Fruit fly (Drosophila melanogaster): Measurements from ENCODE around the gene Faf2.

DNA sequence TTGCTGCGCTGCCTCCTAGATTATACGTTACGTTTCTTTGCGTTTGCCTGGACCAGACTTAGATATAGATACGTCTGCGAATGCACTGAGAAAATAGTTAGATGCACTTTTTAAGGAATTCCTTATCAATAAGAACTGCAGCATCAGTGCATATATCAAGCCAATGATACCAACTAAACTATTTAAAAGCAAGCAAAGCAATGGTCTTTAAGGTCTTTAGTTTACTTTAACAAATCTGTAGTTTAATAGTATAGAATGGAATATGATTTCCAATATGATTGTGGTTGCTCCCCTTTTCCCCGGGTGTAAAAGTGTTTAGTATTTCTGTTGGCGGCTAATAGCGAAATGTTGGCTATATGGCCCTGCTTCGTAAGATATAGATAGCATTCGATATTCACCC is 38.2 kb upstream of the Faf2 start:
- TF ChIP-seq Sin3A (optimal IDR thresholded peaks at IDR 0.05) (no peak), h (optimal IDR thresholded peaks at IDR 0.05) (no peak)

Data from Kc167 (cell line).